Fruit fly (Drosophila melanogaster): ENCODE data around the gene stx.
A peak's percentile ranks its signal among the peaks of the same experiment; 100 is the strongest.

DNA sequence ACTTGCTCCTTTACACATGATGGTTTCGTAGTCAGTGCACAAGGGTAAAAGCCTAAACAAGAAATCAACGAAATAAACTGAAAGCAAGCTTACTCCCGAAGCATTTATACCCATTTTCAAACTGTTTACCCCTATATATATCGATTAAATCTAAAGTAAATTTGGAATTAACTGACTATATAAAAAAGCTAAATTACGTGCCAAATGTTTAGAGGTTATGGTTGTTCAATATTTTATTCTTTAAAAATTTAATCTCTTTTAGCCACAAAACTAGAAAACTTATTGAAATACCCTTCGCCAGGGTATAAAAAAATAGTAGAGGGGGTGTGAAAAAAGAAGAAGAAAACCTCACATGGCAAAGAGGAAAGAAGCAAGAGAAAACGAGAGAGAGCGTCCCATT is 12.9 kb downstream of the stx start:
- TF ChIP-seq CG8159 (tag; optimal IDR thresholded peaks at IDR 0.05) (peak; percentile 66), CG15710 (tag; optimal IDR thresholded peaks at IDR 0.05) (peak; percentile 50), CG34367 (tag; optimal IDR thresholded peaks at IDR 0.05) (peak; percentile 18), Ets98B (GFP tag; IDR thresholded peaks at IDR 0.05) (no peak), CG14655 (GFP tag; optimal IDR thresholded peaks at IDR 0.05) (peak; percentile 42), Pif1A (GFP tag; optimal IDR thresholded peaks at IDR 0.05) (peak; percentile 27), rn (GFP tag; IDR thresholded peaks at IDR 0.05) (no peak), Pif1B (GFP tag; optimal IDR thresholded peaks at IDR 0.05) (no peak), Snoo (tag; optimal IDR thresholded peaks at IDR 0.05) (peak; percentile 20), CG13204 (GFP tag; optimal IDR thresholded peaks at IDR 0.05) (no peak)

All from whole organism, pupa.